Fruit fly (Drosophila melanogaster): ENCODE measurements around the gene CSN5.

DNA sequence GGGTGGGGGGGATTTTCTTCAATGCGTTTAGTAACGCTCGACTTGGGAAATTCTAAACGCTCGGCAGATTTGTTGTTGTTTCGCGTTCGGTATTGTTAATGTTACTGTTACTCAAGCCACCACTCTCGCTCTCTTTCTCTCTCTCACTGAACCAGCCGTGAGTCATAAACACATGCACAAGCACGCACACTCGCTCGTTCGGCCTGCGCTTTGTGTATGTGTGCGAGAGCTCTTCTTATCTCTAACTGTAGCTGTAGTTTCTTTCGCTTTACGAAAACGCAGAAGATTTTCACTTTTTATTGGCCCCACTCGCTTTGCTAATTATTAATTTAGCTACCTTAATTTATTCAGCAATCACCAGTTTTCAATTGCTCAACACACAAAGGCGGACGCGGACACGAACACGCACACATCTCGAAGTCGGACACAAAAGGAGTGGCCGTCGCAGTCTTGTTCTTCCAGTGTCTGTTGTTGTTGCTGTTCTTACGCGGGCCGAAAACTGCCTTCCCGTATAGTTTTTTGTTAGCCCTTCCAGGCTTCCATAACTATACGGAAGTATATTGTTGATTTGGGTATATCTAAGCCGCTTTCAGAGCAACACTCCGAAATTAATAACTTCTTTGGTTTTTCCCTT lies 16.8 kb upstream of the CSN5 start:
- TF ChIP-seq CG8478 (optimal IDR thresholded peaks at IDR 0.05) = no peak
- TF ChIP-seq CTCF (optimal IDR thresholded peaks at IDR 0.05) = no peak
